Worm (Caenorhabditis elegans) whole organism, mixed stage, embryonic: ENCODE results near the gene mks-5.
A peak's percentile ranks its signal among the peaks of the same experiment; 100 is the strongest.

Experiments
- M03D4.4 ChIP-seq: sonication (generic microtip); optimal IDR thresholded peaks from 2 replicates; lab custom pipeline; 2017; ENCODE audit warnings: mild to moderate bottlenecking, missing genetic modification characterization, missing compliant biosample characterization
- bed-3 ChIP-seq: fragments of 200-800 bp; sonication (Bioruptor generic); optimal IDR thresholded peaks from 3 replicates; lab custom pipeline; 2018; ENCODE audit warnings: mild to moderate bottlenecking, missing genetic modification characterization, moderate library complexity, missing compliant biosample characterization
- blmp-1 ChIP-seq: fragments of 150-350 bp; optimal IDR thresholded peaks from 2 replicates; lab custom pipeline; 2014; ENCODE audit warnings: missing biosample characterization, missing genetic modification characterization
- ceh-83 ChIP-seq: fragments of 200-800 bp; sonication (Bioruptor generic); optimal IDR thresholded peaks from 2 replicates; lab custom pipeline; 2018; ENCODE audit warnings: mild to moderate bottlenecking, missing genetic modification characterization, missing compliant biosample characterization
- ces-1 ChIP-seq: fragments of 150-350 bp; optimal IDR thresholded peaks from 2 replicates; lab custom pipeline; 2014; ENCODE audit warnings: missing biosample characterization, missing genetic modification reagents, missing genetic modification characterization
- cnd-1 ChIP-seq: fragments of 200-800 bp; sonication (Bioruptor generic); optimal IDR thresholded peaks from 2 replicates; lab custom pipeline; 2018; ENCODE audit warnings: mild to moderate bottlenecking, missing genetic modification characterization, missing compliant biosample characterization
- drap-1 ChIP-seq: fragments of 200-800 bp; sonication (Bioruptor generic); optimal IDR thresholded peaks from 3 replicates; lab custom pipeline; 2018; ENCODE audit warnings: mild to moderate bottlenecking, missing genetic modification characterization, missing compliant biosample characterization
- elt-1 ChIP-seq: sonication (generic microtip); optimal IDR thresholded peaks from 2 replicates; lab custom pipeline; 2017; ENCODE audit warnings: missing genetic modification characterization, mild to moderate bottlenecking, missing compliant biosample characterization, antibody characterized with exemption, moderate library complexity, borderline replicate concordance; ENCODE audit not compliant: insufficient read depth
- elt-3 ChIP-seq: fragments of 150-350 bp; optimal IDR thresholded peaks from 2 replicates; lab custom pipeline; 2014; ENCODE audit warnings: missing biosample characterization, missing genetic modification characterization
- flh-1 ChIP-seq: fragments of 200-800 bp; sonication (Bioruptor generic); optimal IDR thresholded peaks from 2 replicates; lab custom pipeline; 2018; ENCODE audit warnings: mild to moderate bottlenecking, missing genetic modification characterization, moderate library complexity, missing compliant biosample characterization
- ham-2 ChIP-seq: fragments of 200-800 bp; sonication (Bioruptor generic); optimal IDR thresholded peaks from 2 replicates; lab custom pipeline; 2018; ENCODE audit warnings: mild to moderate bottlenecking, missing genetic modification characterization, missing compliant biosample characterization
- hlh-1 ChIP-seq: fragments of 150-350 bp; optimal IDR thresholded peaks from 2 replicates; lab custom pipeline; 2014; ENCODE audit warnings: missing biosample characterization, missing genetic modification reagents, missing genetic modification characterization
- lin-13 ChIP-seq: fragments of 150-350 bp; optimal IDR thresholded peaks from 2 replicates; lab custom pipeline; 2014; ENCODE audit warnings: missing biosample characterization, missing genetic modification characterization
- lin-32 ChIP-seq: fragments of 200-800 bp; sonication (Bioruptor generic); optimal IDR thresholded peaks from 2 replicates; lab custom pipeline; 2018; ENCODE audit warnings: mild to moderate bottlenecking, missing genetic modification characterization, missing compliant biosample characterization
- mls-2 ChIP-seq: sonication (generic microtip); optimal IDR thresholded peaks from 2 replicates; lab custom pipeline; 2016; ENCODE audit warnings: mild to moderate bottlenecking, missing genetic modification characterization, moderate library complexity, missing compliant biosample characterization
- nhr-12 ChIP-seq: fragments of 150-350 bp; optimal IDR thresholded peaks from 2 replicates; lab custom pipeline; 2014; ENCODE audit warnings: missing biosample characterization, missing genetic modification characterization
- nhr-2 ChIP-seq: fragments of 150-350 bp; optimal IDR thresholded peaks from 2 replicates; lab custom pipeline; 2014; ENCODE audit warnings: missing biosample characterization, missing genetic modification characterization
- nhr-237 ChIP-seq: fragments of 150-350 bp; optimal IDR thresholded peaks from 2 replicates; lab custom pipeline; 2014; ENCODE audit warnings: missing biosample characterization, missing genetic modification characterization
- nhr-28 ChIP-seq: fragments of 150-350 bp; optimal IDR thresholded peaks from 2 replicates; lab custom pipeline; 2014; ENCODE audit warnings: missing biosample characterization, missing genetic modification characterization
- snpc-4 ChIP-seq: fragments of 150-350 bp; optimal IDR thresholded peaks from 2 replicates; lab custom pipeline; 2014; ENCODE audit warnings: missing biosample characterization, missing genetic modification characterization
- sptf-1 ChIP-seq: sonication (generic microtip); optimal IDR thresholded peaks from 2 replicates; lab custom pipeline; 2017; ENCODE audit warnings: mild to moderate bottlenecking, missing genetic modification characterization, moderate library complexity, missing compliant biosample characterization
- tbx-8 ChIP-seq: fragments of 200-800 bp; sonication (Bioruptor generic); optimal IDR thresholded peaks from 2 replicates; lab custom pipeline; 2018; ENCODE audit warnings: mild to moderate bottlenecking, missing genetic modification characterization, moderate library complexity, missing compliant biosample characterization
- unc-120 ChIP-seq: sonication (generic microtip); optimal IDR thresholded peaks from 2 replicates; lab custom pipeline; 2017; ENCODE audit warnings: missing genetic modification characterization, missing compliant biosample characterization; ENCODE audit not compliant: poor library complexity, severe bottlenecking
- unc-39 ChIP-seq: fragments of 150-350 bp; optimal IDR thresholded peaks from 2 replicates; lab custom pipeline; 2014; ENCODE audit warnings: missing biosample characterization, missing genetic modification characterization
- unc-62 ChIP-seq: fragments of 150-350 bp; optimal IDR thresholded peaks from 2 replicates; lab custom pipeline; 2014; ENCODE audit warnings: missing biosample characterization, missing genetic modification reagents, missing genetic modification characterization
- zip-8 ChIP-seq: fragments of 150-350 bp; optimal IDR thresholded peaks from 2 replicates; lab custom pipeline; 2014; ENCODE audit warnings: missing biosample characterization, missing genetic modification characterization
- ztf-11 ChIP-seq: fragments of 150-350 bp; optimal IDR thresholded peaks from 2 replicates; lab custom pipeline; 2014; ENCODE audit warnings: missing biosample characterization, missing genetic modification characterization

The mks-5 gene

ce11 chrII:10744801-10745200, 24.8 kb downstream of the mks-5 start:
- TF ChIP-seq nhr-28 (tag; lab: Kevin White, UChicago) = no peak
- peak; percentile 31 for TF ChIP-seq ces-1 (GFP tag; lab: Kevin White, UChicago)
- TF ChIP-seq, all 35 proteins: peak for 1

ce11 chrII:10753694-10754093, 33.7 kb downstream of the mks-5 start:
- TF ChIP-seq ces-1 (GFP tag; lab: Kevin White, UChicago) (peak; percentile 71), nhr-2 (tag; lab: Kevin White, UChicago) (no peak)

- TF ChIP-seq ces-1 (GFP tag; lab: Kevin White, UChicago) (peak; percentile 61), bed-3 (no peak), mls-2 (tag; lab: Kevin White, UChicago) (peak; percentile 43)
Measured at ce11 chrII:10755455-10755854, 35.4 kb downstream of the mks-5 start.

- peak; percentile 97 for TF ChIP-seq ces-1 (GFP tag; lab: Kevin White, UChicago)
- no peak for TF ChIP-seq M03D4.4 (tag; lab: Kevin White, UChicago)
- no peak for TF ChIP-seq unc-39 (tag; lab: Kevin White, UChicago)
- TF ChIP-seq blmp-1 (tag; lab: Kevin White, UChicago) = no peak
Measured at ce11 chrII:10758951-10759350, 38.9 kb downstream of the mks-5 start.

- TF ChIP-seq cnd-1 (tag; lab: Kevin White, UChicago) (no peak), ces-1 (GFP tag; lab: Kevin White, UChicago) (no peak), unc-62 (GFP tag; lab: Kevin White, UChicago) (no peak), blmp-1 (tag; lab: Kevin White, UChicago) (no peak), zip-8 (tag; lab: Kevin White, UChicago) (no peak), snpc-4 (tag; lab: Kevin White, UChicago) (no peak), flh-1 (GFP tag; lab: Kevin White, UChicago) (no peak), nhr-237 (tag; lab: Kevin White, UChicago) (no peak), ceh-83 (no peak), tbx-8 (GFP tag; lab: Kevin White, UChicago) (no peak), nhr-28 (tag; lab: Kevin White, UChicago) (no peak), elt-1 (tag; lab: Kevin White, UChicago) (no peak), M03D4.4 (tag; lab: Kevin White, UChicago) (no peak), nhr-12 (tag; lab: Kevin White, UChicago) (no peak), drap-1 (GFP tag; lab: Kevin White, UChicago) (no peak), mls-2 (tag; lab: Kevin White, UChicago) (no peak), elt-3 (tag; lab: Kevin White, UChicago) (no peak), lin-32 (GFP tag; lab: Kevin White, UChicago) (no peak)
Measured at ce11 chrII:10759425-10759824, 39.4 kb downstream of the mks-5 start.

ce11 chrII:10760801-10761200, 40.8 kb downstream of the mks-5 start:
- TF ChIP-seq ztf-11 (tag; lab: Kevin White, UChicago) (no peak), ces-1 (GFP tag; lab: Kevin White, UChicago) (peak; percentile 73)

- no peak for TF ChIP-seq nhr-237 (tag; lab: Kevin White, UChicago)
- no peak for TF ChIP-seq nhr-2 (tag; lab: Kevin White, UChicago)
- no peak for TF ChIP-seq elt-1 (tag; lab: Kevin White, UChicago)
- peak; percentile 1 for TF ChIP-seq tbx-8 (GFP tag; lab: Kevin White, UChicago)
- TF ChIP-seq ham-2 = no peak
- TF ChIP-seq hlh-1 (tag; lab: Kevin White, UChicago) = no peak
- no peak for TF ChIP-seq snpc-4 (tag; lab: Kevin White, UChicago)
- TF ChIP-seq sptf-1 (tag; lab: Kevin White, UChicago) = no peak
- no peak for TF ChIP-seq blmp-1 (tag; lab: Kevin White, UChicago)
- TF ChIP-seq unc-62 (GFP tag; lab: Kevin White, UChicago) = no peak
- TF ChIP-seq ceh-83 = no peak
- TF ChIP-seq lin-13 = no peak
- peak; percentile 75 for TF ChIP-seq ces-1 (GFP tag; lab: Kevin White, UChicago)
- TF ChIP-seq unc-120 (tag; lab: Kevin White, UChicago) = no peak
Measured at ce11 chrII:10761653-10762052, 41.6 kb downstream of the mks-5 start.
